Worm (Caenorhabditis elegans) whole organism, young adult: ENCODE results near the gene K04F1.9.

ENCODE experiments used
- B0336.3 ChIP-seq: fragments of 200-800 bp; sonication (Bioruptor generic); IDR thresholded peaks from 2 replicates; pipeline ENCODE4 v1.3.6; 2022; ENCODE audit warnings: missing genetic modification characterization, missing compliant biosample characterization
- F55B11.4 ChIP-seq: sonication (generic microtip); optimal IDR thresholded peaks from 2 replicates; lab custom pipeline; 2016; ENCODE audit warnings: missing compliant biosample characterization, missing genetic modification characterization, borderline replicate concordance; ENCODE audit not compliant: insufficient read depth
- F57A8.1 ChIP-seq: fragments of 200-800 bp; sonication (Bioruptor generic); optimal IDR thresholded peaks from 2 replicates; lab custom pipeline; 2018; ENCODE audit warnings: mild to moderate bottlenecking, missing genetic modification characterization, moderate library complexity, missing compliant biosample characterization
- aptf-3 ChIP-seq: fragments of 200-800 bp; sonication (Bioruptor generic); IDR thresholded peaks from 2 replicates; pipeline ENCODE4 v1.3.6; 2022; ENCODE audit warnings: missing genetic modification characterization, missing compliant biosample characterization
- egl-18 ChIP-seq: fragments of 200-800 bp; sonication (Bioruptor generic); IDR thresholded peaks from 2 replicates; pipeline ENCODE4 v1.3.6; 2022; ENCODE audit warnings: missing genetic modification reagents, missing genetic modification characterization, missing compliant biosample characterization
- fkh-3 ChIP-seq: sonication (generic microtip); optimal IDR thresholded peaks from 2 replicates; lab custom pipeline; 2016; ENCODE audit warnings: mild to moderate bottlenecking, missing genetic modification characterization, missing compliant biosample characterization
- nhr-179 ChIP-seq: sonication (generic microtip); optimal IDR thresholded peaks from 2 replicates; lab custom pipeline; 2016; ENCODE audit warnings: mild to moderate bottlenecking, missing genetic modification characterization, missing compliant biosample characterization
- unc-62 ChIP-seq: fragments of 150-350 bp; optimal IDR thresholded peaks from 2 replicates; lab custom pipeline; 2014; ENCODE audit warnings: missing biosample characterization, missing genetic modification reagents, missing genetic modification characterization

DNA sequence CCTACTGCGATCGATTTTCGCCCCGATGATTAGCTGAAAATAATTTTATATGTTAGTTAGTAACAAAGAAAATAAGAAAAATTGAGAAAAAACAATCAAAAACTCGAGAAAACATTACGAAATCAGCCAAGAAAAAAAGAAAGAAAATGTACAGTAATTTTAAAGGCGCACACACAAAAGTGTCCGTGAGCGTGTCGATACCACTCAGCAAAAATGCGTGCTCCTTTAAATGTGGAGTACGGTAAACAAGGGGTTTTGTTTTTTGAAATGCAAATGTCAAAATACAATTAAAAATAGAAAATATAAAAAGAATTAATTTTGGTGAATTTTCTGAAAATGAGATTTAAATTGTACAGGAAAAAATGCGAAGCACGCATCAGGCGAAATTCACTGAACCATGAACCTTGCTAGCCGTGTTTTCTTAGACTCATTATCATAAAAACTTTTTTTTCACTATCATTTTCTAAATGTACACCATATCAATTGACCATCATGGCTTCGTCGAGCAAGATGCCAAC is 36.6 kb downstream of the K04F1.9 start, which contains the start of gene srw-90:
- TF ChIP-seq F57A8.1 (GFP tag; lab: Kevin White, UChicago): no peak
- TF ChIP-seq aptf-3 (GFP tag; lab: Robert Waterston, UW): no peak
- no peak for TF ChIP-seq fkh-3 (tag; lab: Kevin White, UChicago)
- TF ChIP-seq nhr-179 (tag; lab: Kevin White, UChicago): no peak
- TF ChIP-seq egl-18 (GFP tag; lab: Robert Waterston, UW): no peak
- no peak for TF ChIP-seq F55B11.4
- TF ChIP-seq B0336.3 (GFP tag; lab: Robert Waterston, UW): no peak
- TF ChIP-seq unc-62: no peak
